Worm (Caenorhabditis elegans) whole organism, mixed stage, embryonic: ENCODE data around the gene Y51A2B.2.

ENCODE experiments used
- M03D4.4 ChIP-seq: sonication (generic microtip); optimal IDR thresholded peaks from 2 replicates; lab custom pipeline; 2017; ENCODE audit warnings: mild to moderate bottlenecking, missing genetic modification characterization, missing compliant biosample characterization
- blmp-1 ChIP-seq: fragments of 150-350 bp; optimal IDR thresholded peaks from 2 replicates; lab custom pipeline; 2014; ENCODE audit warnings: missing biosample characterization, missing genetic modification characterization
- ceh-39 ChIP-seq: fragments of 150-350 bp; optimal IDR thresholded peaks from 2 replicates; lab custom pipeline; 2014; ENCODE audit warnings: missing biosample characterization, missing genetic modification characterization
- ceh-43 ChIP-seq: fragments of 200-800 bp; sonication (Bioruptor generic); optimal IDR thresholded peaks from 2 replicates; lab custom pipeline; 2018; ENCODE audit warnings: mild to moderate bottlenecking, missing genetic modification characterization, moderate library complexity, missing compliant biosample characterization
- ceh-83 ChIP-seq: fragments of 200-800 bp; sonication (Bioruptor generic); optimal IDR thresholded peaks from 2 replicates; lab custom pipeline; 2018; ENCODE audit warnings: mild to moderate bottlenecking, missing genetic modification characterization, missing compliant biosample characterization
- ces-1 ChIP-seq: fragments of 150-350 bp; optimal IDR thresholded peaks from 2 replicates; lab custom pipeline; 2014; ENCODE audit warnings: missing biosample characterization, missing genetic modification reagents, missing genetic modification characterization
- cnd-1 ChIP-seq: fragments of 200-800 bp; sonication (Bioruptor generic); optimal IDR thresholded peaks from 2 replicates; lab custom pipeline; 2018; ENCODE audit warnings: mild to moderate bottlenecking, missing genetic modification characterization, missing compliant biosample characterization
- drap-1 ChIP-seq: fragments of 200-800 bp; sonication (Bioruptor generic); optimal IDR thresholded peaks from 3 replicates; lab custom pipeline; 2018; ENCODE audit warnings: mild to moderate bottlenecking, missing genetic modification characterization, missing compliant biosample characterization
- elt-1 ChIP-seq: sonication (generic microtip); optimal IDR thresholded peaks from 2 replicates; lab custom pipeline; 2017; ENCODE audit warnings: missing genetic modification characterization, mild to moderate bottlenecking, missing compliant biosample characterization, antibody characterized with exemption, moderate library complexity, borderline replicate concordance; ENCODE audit not compliant: insufficient read depth
- elt-3 ChIP-seq: fragments of 150-350 bp; optimal IDR thresholded peaks from 2 replicates; lab custom pipeline; 2014; ENCODE audit warnings: missing biosample characterization, missing genetic modification characterization
- flh-1 ChIP-seq: fragments of 200-800 bp; sonication (Bioruptor generic); optimal IDR thresholded peaks from 2 replicates; lab custom pipeline; 2018; ENCODE audit warnings: mild to moderate bottlenecking, missing genetic modification characterization, moderate library complexity, missing compliant biosample characterization
- ham-2 ChIP-seq: fragments of 200-800 bp; sonication (Bioruptor generic); optimal IDR thresholded peaks from 2 replicates; lab custom pipeline; 2018; ENCODE audit warnings: mild to moderate bottlenecking, missing genetic modification characterization, missing compliant biosample characterization
- hlh-1 ChIP-seq: fragments of 150-350 bp; optimal IDR thresholded peaks from 2 replicates; lab custom pipeline; 2014; ENCODE audit warnings: missing biosample characterization, missing genetic modification reagents, missing genetic modification characterization
- lin-13 ChIP-seq: fragments of 150-350 bp; optimal IDR thresholded peaks from 2 replicates; lab custom pipeline; 2014; ENCODE audit warnings: missing biosample characterization, missing genetic modification characterization
- lin-32 ChIP-seq: fragments of 200-800 bp; sonication (Bioruptor generic); optimal IDR thresholded peaks from 2 replicates; lab custom pipeline; 2018; ENCODE audit warnings: mild to moderate bottlenecking, missing genetic modification characterization, missing compliant biosample characterization
- lsy-2 ChIP-seq: fragments of 150-350 bp; optimal IDR thresholded peaks from 2 replicates; lab custom pipeline; 2014; ENCODE audit warnings: missing biosample characterization, missing genetic modification characterization
- mab-5 ChIP-seq: fragments of 150-350 bp; optimal IDR thresholded peaks from 2 replicates; lab custom pipeline; 2014; ENCODE audit warnings: missing biosample characterization, missing genetic modification characterization
- mls-2 ChIP-seq: sonication (generic microtip); optimal IDR thresholded peaks from 2 replicates; lab custom pipeline; 2016; ENCODE audit warnings: mild to moderate bottlenecking, missing genetic modification characterization, moderate library complexity, missing compliant biosample characterization
- nhr-12 ChIP-seq: fragments of 150-350 bp; optimal IDR thresholded peaks from 2 replicates; lab custom pipeline; 2014; ENCODE audit warnings: missing biosample characterization, missing genetic modification characterization
- nhr-2 ChIP-seq: fragments of 150-350 bp; optimal IDR thresholded peaks from 2 replicates; lab custom pipeline; 2014; ENCODE audit warnings: missing biosample characterization, missing genetic modification characterization
- nhr-237 ChIP-seq: fragments of 150-350 bp; optimal IDR thresholded peaks from 2 replicates; lab custom pipeline; 2014; ENCODE audit warnings: missing biosample characterization, missing genetic modification characterization
- nhr-28 ChIP-seq: fragments of 150-350 bp; optimal IDR thresholded peaks from 2 replicates; lab custom pipeline; 2014; ENCODE audit warnings: missing biosample characterization, missing genetic modification characterization
- nhr-76 ChIP-seq: sonication (generic microtip); optimal IDR thresholded peaks from 2 replicates; lab custom pipeline; 2017; ENCODE audit warnings: missing biosample characterization, missing genetic modification characterization
- pha-4 ChIP-seq: fragments of 150-350 bp; optimal IDR thresholded peaks from 2 replicates; lab custom pipeline; 2018; ENCODE audit warnings: missing biosample characterization, missing genetic modification reagents, missing genetic modification characterization
- sem-2 ChIP-seq: fragments of 200-800 bp; sonication (Bioruptor generic); optimal IDR thresholded peaks from 2 replicates; lab custom pipeline; 2018; ENCODE audit warnings: mild to moderate bottlenecking, missing genetic modification characterization, missing compliant biosample characterization
- snpc-4 ChIP-seq: fragments of 150-350 bp; optimal IDR thresholded peaks from 2 replicates; lab custom pipeline; 2014; ENCODE audit warnings: missing biosample characterization, missing genetic modification characterization
- sptf-1 ChIP-seq: sonication (generic microtip); optimal IDR thresholded peaks from 2 replicates; lab custom pipeline; 2017; ENCODE audit warnings: mild to moderate bottlenecking, missing genetic modification characterization, moderate library complexity, missing compliant biosample characterization
- unc-120 ChIP-seq: sonication (generic microtip); optimal IDR thresholded peaks from 2 replicates; lab custom pipeline; 2017; ENCODE audit warnings: missing genetic modification characterization, missing compliant biosample characterization; ENCODE audit not compliant: poor library complexity, severe bottlenecking
- unc-39 ChIP-seq: fragments of 150-350 bp; optimal IDR thresholded peaks from 2 replicates; lab custom pipeline; 2014; ENCODE audit warnings: missing biosample characterization, missing genetic modification characterization
- unc-62 ChIP-seq: fragments of 150-350 bp; optimal IDR thresholded peaks from 2 replicates; lab custom pipeline; 2014; ENCODE audit warnings: missing biosample characterization, missing genetic modification reagents, missing genetic modification characterization
- zip-8 ChIP-seq: fragments of 150-350 bp; optimal IDR thresholded peaks from 2 replicates; lab custom pipeline; 2014; ENCODE audit warnings: missing biosample characterization, missing genetic modification characterization

Y51A2B.2 gene

DNA sequence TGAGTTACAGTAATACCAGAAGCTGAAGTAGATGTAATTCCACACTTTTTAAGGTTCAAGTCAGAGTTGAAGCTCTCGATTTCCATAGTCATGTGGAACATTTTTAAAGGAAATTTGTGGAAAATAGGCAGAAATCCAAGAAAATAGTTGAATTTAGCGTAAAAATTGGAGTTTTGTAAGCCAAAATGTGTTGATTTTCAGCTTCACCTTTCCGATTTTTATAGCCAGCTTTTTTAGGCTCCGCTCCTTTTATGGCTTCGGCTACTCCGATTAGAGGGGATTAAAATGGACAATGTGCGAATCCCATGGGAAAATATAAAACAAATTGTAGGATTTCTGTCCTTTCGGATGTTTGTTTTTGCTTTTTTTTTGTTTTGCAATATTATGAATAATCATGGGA lies 6.0 kb upstream of the Y51A2B.2 start, which contains the start of gene C08E8.6:
C08E8.6 (minus strand) TSS at position 101 of the 400 bp plus-strand sequence.
- no peak for TF ChIP-seq mab-5 (tag; lab: Kevin White, UChicago)
- no peak for TF ChIP-seq mls-2 (tag; lab: Kevin White, UChicago)
- TF ChIP-seq lsy-2: no peak
- no peak for TF ChIP-seq ceh-39 (tag; lab: Kevin White, UChicago)
- no peak for TF ChIP-seq M03D4.4
- TF ChIP-seq nhr-237 (tag; lab: Kevin White, UChicago): no peak
- no peak for TF ChIP-seq nhr-12 (tag; lab: Kevin White, UChicago)
- TF ChIP-seq elt-3 (tag; lab: Kevin White, UChicago): no peak
- no peak for TF ChIP-seq ham-2 (GFP tag; lab: Kevin White, UChicago)
- no peak for TF ChIP-seq drap-1 (GFP tag; lab: Kevin White, UChicago)
- TF ChIP-seq snpc-4 (tag; lab: Kevin White, UChicago): no peak
- no peak for TF ChIP-seq flh-1 (GFP tag; lab: Kevin White, UChicago)
- TF ChIP-seq elt-1 (tag; lab: Kevin White, UChicago): no peak
- no peak for TF ChIP-seq sptf-1 (tag; lab: Kevin White, UChicago)
- no peak for TF ChIP-seq lin-32 (GFP tag; lab: Kevin White, UChicago)
- TF ChIP-seq cnd-1 (tag; lab: Kevin White, UChicago): no peak
- no peak for TF ChIP-seq nhr-2 (tag; lab: Kevin White, UChicago)
- TF ChIP-seq unc-62: no peak

DNA sequence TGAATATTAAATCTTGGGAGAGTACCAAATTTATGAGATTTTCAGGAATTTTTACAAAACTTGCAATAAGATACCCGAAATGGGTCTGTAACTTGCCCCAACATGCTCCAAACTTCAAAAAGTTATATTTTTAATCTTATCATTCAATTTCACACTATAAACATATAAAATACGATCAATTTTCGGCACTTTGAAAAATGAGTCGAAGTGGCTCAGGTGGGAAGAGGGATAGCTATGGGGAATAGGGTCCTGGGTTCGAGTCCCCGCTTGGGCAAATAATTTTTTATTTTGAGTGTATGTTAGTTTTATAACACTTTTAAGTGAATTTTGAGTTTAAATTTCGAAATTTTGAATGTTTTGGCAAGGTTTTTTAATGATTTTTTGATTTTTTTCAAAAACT lies 3.3 kb upstream of the Y51A2B.2 start:
- TF ChIP-seq hlh-1 (tag; lab: Kevin White, UChicago) (no peak), nhr-28 (no peak), lsy-2 (no peak), cnd-1 (tag; lab: Kevin White, UChicago) (no peak), sptf-1 (tag; lab: Kevin White, UChicago) (no peak), pha-4 (no peak), zip-8 (tag; lab: Kevin White, UChicago) (no peak), ceh-43 (GFP tag; lab: Kevin White, UChicago) (no peak), nhr-76 (tag; lab: Kevin White, UChicago) (no peak), snpc-4 (tag; lab: Kevin White, UChicago) (no peak), ceh-83 (no peak), elt-3 (tag; lab: Kevin White, UChicago) (no peak), lin-13 (tag; lab: Kevin White, UChicago) (no peak), ceh-39 (tag; lab: Kevin White, UChicago) (no peak)
- TF ChIP-seq, all 35 proteins: peak for 0

DNA sequence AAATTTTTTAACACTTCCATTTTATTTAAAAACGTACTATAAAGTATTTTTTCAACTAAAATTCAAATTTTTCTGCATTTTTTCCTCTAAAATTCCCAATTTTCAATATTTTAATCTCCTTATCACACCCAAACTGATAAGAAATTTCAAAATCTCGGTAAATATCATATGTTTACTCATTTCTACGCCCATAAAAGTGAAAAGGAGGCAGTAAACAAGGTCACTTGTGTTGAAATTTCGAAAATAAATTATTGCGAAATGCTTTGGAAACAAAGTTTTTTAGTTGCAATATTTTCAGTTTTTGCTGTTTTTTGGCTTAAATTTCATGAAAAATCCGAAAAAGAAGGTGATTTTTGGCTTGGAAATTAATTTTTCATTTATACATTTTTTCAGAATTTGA lies 2.7 kb upstream of the Y51A2B.2 start, which contains the start of gene C08E8.4:
C08E8.4 (plus strand) TSS at position 268 of the 400 bp plus-strand sequence.
- TF ChIP-seq elt-3 (tag; lab: Kevin White, UChicago) (peak; percentile 16), unc-39 (tag; lab: Kevin White, UChicago) (no peak), sem-2 (GFP tag; lab: Kevin White, UChicago) (no peak), snpc-4 (tag; lab: Kevin White, UChicago) (no peak), nhr-12 (tag; lab: Kevin White, UChicago) (no peak)

DNA sequence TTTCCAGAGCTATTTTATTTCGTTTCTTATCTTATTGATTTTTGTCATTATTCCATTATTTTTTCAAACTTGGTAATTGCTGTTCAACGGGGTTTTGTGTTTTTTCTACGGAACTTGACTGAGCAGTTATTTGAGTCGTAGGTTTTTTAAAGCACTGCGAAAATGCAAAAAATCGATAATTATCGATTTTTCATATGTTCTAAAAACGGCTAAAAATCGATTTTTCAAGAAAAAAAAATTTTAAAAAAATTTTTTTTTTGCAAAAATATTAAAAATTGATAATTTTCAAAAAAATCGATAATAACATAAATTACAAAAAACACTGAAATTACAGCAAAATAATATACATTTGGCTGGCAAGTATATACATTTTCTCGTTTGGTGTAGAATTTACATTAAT lies 1.3 kb downstream of the Y51A2B.2 start:
- no peak for TF ChIP-seq ceh-43 (GFP tag; lab: Kevin White, UChicago)
- TF ChIP-seq sptf-1 (tag; lab: Kevin White, UChicago): no peak
- TF ChIP-seq elt-3 (tag; lab: Kevin White, UChicago): no peak
- no peak for TF ChIP-seq blmp-1
- TF ChIP-seq flh-1 (GFP tag; lab: Kevin White, UChicago): no peak

DNA sequence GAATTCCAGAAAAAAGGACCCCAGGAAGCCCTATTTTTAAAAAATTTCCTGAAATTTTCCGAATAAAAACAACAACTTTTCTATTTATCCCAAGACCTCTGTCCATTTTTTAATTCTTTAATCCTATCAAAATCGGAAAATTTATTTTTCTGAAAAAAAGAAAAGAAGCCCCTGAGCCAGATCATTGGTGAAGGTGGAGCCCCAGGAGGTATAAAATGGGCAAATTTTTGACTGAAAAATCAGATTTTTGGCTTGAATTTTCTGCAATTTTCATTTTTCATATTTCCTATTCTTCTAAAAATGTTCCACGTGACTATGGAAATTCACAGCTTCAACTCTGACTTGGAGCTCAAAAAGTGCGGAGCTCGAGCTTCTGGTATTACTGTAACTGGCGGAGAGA lies 4.5 kb downstream of the Y51A2B.2 start, which contains the start of gene Y51A2B.8:
Y51A2B.8 (plus strand) TSS at position 301 of the 400 bp plus-strand sequence.
- TF ChIP-seq unc-39 (tag; lab: Kevin White, UChicago) (no peak), unc-120 (tag; lab: Kevin White, UChicago) (no peak), zip-8 (tag; lab: Kevin White, UChicago) (no peak), nhr-28 (no peak), ceh-43 (GFP tag; lab: Kevin White, UChicago) (no peak), ceh-83 (no peak), sptf-1 (tag; lab: Kevin White, UChicago) (no peak), M03D4.4 (no peak), ces-1 (no peak)
